Fruit fly (Drosophila melanogaster) whole organism, adult: ENCODE measurements around the gene Rad60.

Experiments used
- CG12768 ChIP-seq: fragments of 200-800 bp; sonication (Bioruptor generic); optimal IDR thresholded peaks from 2 replicates; lab custom pipeline; 2017; ENCODE audit warnings: missing biosample characterization, missing genetic modification characterization, mild to moderate bottlenecking, moderate library complexity, missing genetic modification reagents
- CG7101 ChIP-seq: fragments of 200-800 bp; sonication (Bioruptor generic); optimal IDR thresholded peaks from 2 replicates; lab custom pipeline; 2018; ENCODE audit warnings: missing biosample characterization, mild to moderate bottlenecking, missing genetic modification characterization, moderate library complexity
- cic ChIP-seq: fragments of 200-800 bp; sonication (Bioruptor generic); optimal IDR thresholded peaks from 2 replicates; lab custom pipeline; 2017; ENCODE audit warnings: missing biosample characterization, mild to moderate bottlenecking, missing genetic modification characterization, moderate library complexity
- cnc ChIP-seq, 2 experiments: fragments of >200 bp; optimal IDR thresholded peaks; 2 replicates each; lab custom pipeline; 2017
- kay ChIP-seq: fragments of 200-800 bp; sonication (Bioruptor generic); peaks from one replicate; lab custom pipeline; 2016; ENCODE audit warnings: missing biosample characterization, missing genetic modification characterization, borderline replicate concordance

DNA sequence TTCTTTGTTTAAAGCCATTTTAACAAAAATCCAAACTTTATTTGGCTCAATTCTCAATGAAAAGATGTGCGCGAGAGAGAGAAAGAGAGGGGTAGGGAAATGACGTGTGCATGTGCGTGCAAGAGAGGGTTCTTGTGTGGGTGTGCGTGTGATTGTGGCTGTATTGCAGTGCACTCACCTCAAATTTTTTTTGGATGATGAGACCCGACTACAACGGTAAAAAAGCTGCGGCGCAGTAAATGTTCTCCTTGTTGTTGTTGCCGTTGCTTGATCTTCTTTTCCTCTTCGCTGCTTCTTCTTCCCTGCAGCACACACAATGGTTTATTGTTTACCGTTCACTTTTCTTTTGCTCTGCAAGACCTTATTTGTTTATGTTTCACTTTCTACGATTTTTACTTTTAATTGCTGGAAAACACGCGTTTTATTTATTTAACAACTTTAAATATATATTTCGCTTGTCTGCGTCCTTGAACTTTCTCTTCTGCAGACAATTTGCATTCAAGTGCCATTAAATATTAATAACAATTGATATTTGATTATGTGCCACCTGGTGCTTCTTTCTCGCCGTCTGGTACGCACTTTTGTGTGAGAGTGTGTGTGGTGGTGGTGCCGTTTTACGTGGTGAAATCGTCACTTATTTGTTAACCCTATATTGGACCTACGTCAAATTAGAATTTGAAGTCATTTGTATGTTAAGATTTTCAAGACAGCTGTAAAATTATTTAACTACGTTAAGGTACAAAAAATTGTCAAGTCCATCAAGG is 30.9 kb downstream of the Rad60 start:
- TF ChIP-seq cic (GFP tag; lab: Kevin White, UChicago) (no peak), CG12768 (GFP tag; lab: Kevin White, UChicago) (no peak), kay (no peak), CG7101 (no peak), cnc (optimal IDR thresholded peaks at IDR 0.05; lab: Kevin White, UChicago) (no peak)
